Fruit fly (Drosophila melanogaster) whole organism, embryonic: ENCODE data around the gene Smu1.
A peak's percentile ranks its signal among the peaks of the same experiment; 100 is the strongest.

ENCODE experiments used
- Bdp1 ChIP-seq: fragments of 200-800 bp; sonication (Bioruptor generic); optimal IDR thresholded peaks from 3 replicates; lab custom pipeline; 2016; ENCODE audit warnings: missing biosample characterization, missing genetic modification characterization
- CG16863 ChIP-seq: fragments of 200-800 bp; sonication (Bioruptor generic); optimal IDR thresholded peaks from 3 replicates; lab custom pipeline; 2016; ENCODE audit warnings: missing biosample characterization, missing genetic modification characterization
- CG31224 ChIP-seq: fragments of 200-800 bp; sonication (Bioruptor generic); IDR thresholded peaks from 2 replicates; pipeline ENCODE4 v1.3.6; 2022; ENCODE audit warnings: missing biosample characterization, missing genetic modification characterization
- D19A ChIP-seq: fragments of 200-800 bp; optimal IDR thresholded peaks from 3 replicates; lab custom pipeline; 2019; ENCODE audit warnings: missing biosample characterization, mild to moderate bottlenecking, missing genetic modification characterization, moderate library complexity
- Rx ChIP-seq: fragments of 200-800 bp; sonication (Bioruptor generic); IDR thresholded peaks from 2 replicates; pipeline ENCODE4 v1.3.6; 2022; ENCODE audit warnings: missing biosample characterization, missing genetic modification characterization
- Sox102F ChIP-seq: fragments of 200-800 bp; sonication (Bioruptor generic); optimal IDR thresholded peaks from 2 replicates; lab custom pipeline; 2018; ENCODE audit warnings: missing biosample characterization, mild to moderate bottlenecking, missing genetic modification characterization, moderate library complexity
- amos ChIP-seq: fragments of 200-800 bp; sonication (Bioruptor generic); IDR thresholded peaks from 2 replicates; pipeline ENCODE4 v1.3.6; 2022; ENCODE audit warnings: missing biosample characterization, missing genetic modification characterization; ENCODE audit not compliant: partially characterized antibody
- ci ChIP-seq: fragments of 200-800 bp; sonication (Bioruptor generic); IDR thresholded peaks from 3 replicates; pipeline ENCODE4 v1.3.6; 2022; ENCODE audit warnings: missing biosample characterization, missing genetic modification characterization
- crc ChIP-seq: fragments of 200-800 bp; sonication (Bioruptor generic); optimal IDR thresholded peaks from 2 replicates; lab custom pipeline; 2016; ENCODE audit warnings: missing biosample characterization, missing genetic modification characterization
- fd3F ChIP-seq: fragments of 200-800 bp; sonication (Bioruptor generic); optimal IDR thresholded peaks from 2 replicates; lab custom pipeline; 2018; ENCODE audit warnings: missing biosample characterization, mild to moderate bottlenecking, missing genetic modification characterization, moderate library complexity
- ro ChIP-seq: fragments of 200-800 bp; sonication (Bioruptor generic); IDR thresholded peaks from 2 replicates; pipeline ENCODE4 v1.3.6; 2022; ENCODE audit warnings: missing biosample characterization, missing genetic modification characterization
- sob ChIP-seq: fragments of 200-800 bp; sonication (Bioruptor generic); IDR thresholded peaks from 2 replicates; pipeline ENCODE4 v1.3.6; 2022; ENCODE audit warnings: missing biosample characterization, missing genetic modification characterization
- zen ChIP-seq: fragments of 200-800 bp; sonication (Bioruptor generic); optimal IDR thresholded peaks from 3 replicates; lab custom pipeline; 2018; ENCODE audit warnings: missing biosample characterization, mild to moderate bottlenecking, missing genetic modification characterization, moderate library complexity

DNA sequence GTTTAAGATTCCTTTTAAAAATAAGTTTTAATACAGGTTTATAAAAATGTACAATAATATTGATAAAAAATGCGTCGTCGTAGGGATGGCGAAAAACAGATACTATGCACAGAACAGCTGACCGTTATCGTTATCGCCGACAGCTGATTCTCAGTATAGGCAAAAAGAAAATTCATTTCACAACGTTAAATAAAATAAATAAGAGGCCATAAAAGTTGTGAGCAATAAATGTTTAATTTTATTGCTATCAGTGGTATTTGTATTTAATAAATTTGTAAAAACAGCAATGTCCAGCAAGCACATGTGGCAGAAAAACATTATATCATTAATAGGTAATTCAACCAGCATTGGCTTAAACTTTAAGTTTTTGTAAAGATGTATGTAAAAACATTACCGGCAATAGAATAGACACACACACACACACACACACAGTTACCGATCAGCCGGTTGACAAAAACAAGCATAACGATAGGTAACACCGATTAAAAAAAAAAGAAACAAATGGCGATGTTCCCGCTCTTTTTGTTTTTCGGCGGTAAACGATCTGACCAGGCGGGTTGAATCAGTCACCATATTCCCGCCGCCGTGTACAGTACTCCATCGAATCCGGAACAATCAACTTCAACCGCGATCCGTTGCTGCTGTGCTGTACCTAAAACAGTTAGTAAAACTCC, at the start of gene Smu1, which contains the start of gene dnk:
- TF ChIP-seq amos (GFP tag; lab: Robert Waterston, UW): peak; percentile 57
- no peak for TF ChIP-seq Rx
- no peak for TF ChIP-seq ro (GFP tag; lab: Robert Waterston, UW)
- no peak for TF ChIP-seq Bdp1 (GFP tag; lab: Kevin White, UChicago)
- no peak for TF ChIP-seq Sox102F (GFP tag; lab: Kevin White, UChicago)
- TF ChIP-seq crc: no peak
- no peak for TF ChIP-seq sob
- TF ChIP-seq CG16863 (GFP tag; lab: Kevin White, UChicago): no peak
- peak; percentile 14 for TF ChIP-seq zen (tag; lab: Kevin White, UChicago)
- no peak for TF ChIP-seq D19A (tag; lab: Kevin White, UChicago)
- TF ChIP-seq CG31224 (GFP tag; lab: Robert Waterston, UW): no peak
- TF ChIP-seq ci (GFP tag; lab: Robert Waterston, UW): no peak
- no peak for TF ChIP-seq fd3F (GFP tag; lab: Kevin White, UChicago)
